Worm (Caenorhabditis elegans): ENCODE measurements around the gene Y47A7.2.

- TF ChIP-seq ceh-43 (GFP tag; optimal IDR thresholded peaks at IDR 0.05) (no peak), lsy-2 (tag; optimal IDR thresholded peaks at IDR 0.05) (no peak), hlh-1 (tag; optimal IDR thresholded peaks at IDR 0.05) (no peak), nhr-28 (tag; optimal IDR thresholded peaks at IDR 0.05) (no peak), nhr-237 (tag; optimal IDR thresholded peaks at IDR 0.05) (no peak), pha-4 (tag; optimal IDR thresholded peaks at IDR 0.05) (no peak), mep-1 (tag; optimal IDR thresholded peaks at IDR 0.05) (no peak), M03D4.4 (tag; optimal IDR thresholded peaks at IDR 0.05) (no peak)
Measured at ce11 chrV:5181612-5182011, 16.5 kb downstream of the Y47A7.2 start, which contains the start of gene C03A7.2.
